Fruit fly (Drosophila melanogaster): ENCODE measurements around the gene SLIRP1.

SLIRP1 gene

DNA sequence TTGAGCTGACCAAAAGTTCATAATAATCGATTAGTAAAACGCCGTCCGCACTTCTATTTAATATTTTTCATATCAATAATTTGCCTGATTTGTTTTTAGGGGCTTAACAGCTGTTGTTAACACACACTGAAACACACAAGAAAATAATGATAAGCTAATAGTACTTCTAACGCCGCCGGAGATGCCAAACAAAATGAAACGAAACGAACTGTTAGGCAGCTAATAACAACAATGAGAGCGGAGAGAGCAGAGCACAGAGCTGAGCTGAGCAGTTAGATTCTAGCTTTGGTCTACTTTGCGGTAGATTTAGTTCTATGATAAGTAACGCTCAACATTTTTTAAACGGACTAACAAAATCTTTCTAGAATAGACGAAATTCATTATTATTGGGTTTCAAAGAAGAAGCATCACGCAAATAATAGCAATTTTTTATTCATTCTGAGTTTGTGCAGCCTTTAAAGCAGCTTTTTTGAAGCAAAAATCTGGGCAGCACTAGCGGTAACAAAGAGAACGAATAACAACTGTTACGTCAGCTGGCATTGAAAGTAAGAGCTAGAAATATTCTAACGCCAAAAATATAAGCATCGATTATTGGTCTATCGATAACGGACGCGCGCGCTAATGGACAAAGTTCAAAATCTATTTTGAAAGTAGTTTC is 12.5 kb downstream of the SLIRP1 start, which contains the start of gene Abca3 (continued):
- TF ChIP-seq Dll (GFP tag; IDR thresholded peaks at IDR 0.05; ENCODE audit: partially characterized antibody), result 0 out of 4 replicates have a peak, but pooled peaks have one; percentile 22
- no peak; the same call in 1 of the 2 replicates for TF ChIP-seq E2f1 (GFP tag; IDR thresholded peaks at IDR 0.05)
- TF ChIP-seq CG8388 (GFP tag; optimal IDR thresholded peaks at IDR 0.05), result peak; percentile 54
- no peak for TF ChIP-seq CTCF (GFP tag; optimal IDR thresholded peaks at IDR 0.05)
- TF ChIP-seq CG3065 (GFP tag; optimal IDR thresholded peaks at IDR 0.05), result no peak
- TF ChIP-seq CG1233 (GFP tag; optimal IDR thresholded peaks at IDR 0.05), result peak; percentile 58
- TF ChIP-seq CG17612 (GFP tag; IDR thresholded peaks at IDR 0.05), result no peak
- TF ChIP-seq luna (GFP tag; optimal IDR thresholded peaks at IDR 0.05), result no peak
- peak; percentile 27 for TF ChIP-seq ERR (GFP tag; optimal IDR thresholded peaks at IDR 0.05)
- peak; percentile 63 for TF ChIP-seq cg (GFP tag; optimal IDR thresholded peaks at IDR 0.05)
- TF ChIP-seq tup (GFP tag; optimal IDR thresholded peaks at IDR 0.05), result no peak
- TF ChIP-seq CG12391 (tag; optimal IDR thresholded peaks at IDR 0.05), result peak; percentile 70
- peak; percentile 80 for TF ChIP-seq grau (tag; optimal IDR thresholded peaks at IDR 0.05)
- no peak for TF ChIP-seq B-H1 (GFP tag; IDR thresholded peaks at IDR 0.05)
- TF ChIP-seq Oaz (GFP tag; IDR thresholded peaks at IDR 0.05), result no peak
- no peak for TF ChIP-seq CG5953 (GFP tag; IDR thresholded peaks at IDR 0.05)
- TF ChIP-seq HHEX (GFP tag; optimal IDR thresholded peaks at IDR 0.05), result peak; percentile 47
- no peak for TF ChIP-seq CG12104 (GFP tag; optimal IDR thresholded peaks at IDR 0.05)
- peak; percentile 71 for TF ChIP-seq CG12659 (GFP tag; optimal IDR thresholded peaks at IDR 0.05)
- no peak for TF ChIP-seq jigr1 (GFP tag; IDR thresholded peaks at IDR 0.05)
- peak; percentile 67 for TF ChIP-seq nmo (GFP tag; optimal IDR thresholded peaks at IDR 0.05)
- peak in 1 of 2 experiments; percentile 26 for TF ChIP-seq insv (GFP tag; optimal IDR thresholded peaks at IDR 0.05)
- no peak for TF ChIP-seq Six4 (GFP tag; optimal IDR thresholded peaks at IDR 0.05)
- peak; percentile 33 to 39 for TF ChIP-seq chif (GFP tag; optimal IDR thresholded peaks at IDR 0.05)
- peak; percentile 43 for TF ChIP-seq CG9437 (GFP tag; optimal IDR thresholded peaks at IDR 0.05)
- peak; percentile 22 for TF ChIP-seq Bteb2 (GFP tag; optimal IDR thresholded peaks at IDR 0.05)
- peak; percentile 80 for TF ChIP-seq CG10147 (GFP tag; optimal IDR thresholded peaks at IDR 0.05)
- TF ChIP-seq Fer2 (tag; optimal IDR thresholded peaks at IDR 0.05), result peak; percentile 74
- no peak for TF ChIP-seq CG31388 (GFP tag; optimal IDR thresholded peaks at IDR 0.05)
- TF ChIP-seq vnd (GFP tag; IDR thresholded peaks at IDR 0.05; ENCODE audit: partially characterized antibody), result no peak
- no peak for TF ChIP-seq fd102C (GFP tag; optimal IDR thresholded peaks at IDR 0.05)
- TF ChIP-seq CG18476 (GFP tag; optimal IDR thresholded peaks at IDR 0.05), result peak; percentile 3
- peak; percentile 87 for TF ChIP-seq CG3163 (GFP tag; optimal IDR thresholded peaks at IDR 0.05)
- TF ChIP-seq CG11723 (GFP tag; optimal IDR thresholded peaks at IDR 0.05), result peak; percentile 55
- no peak for TF ChIP-seq lbe (GFP tag; optimal IDR thresholded peaks at IDR 0.05)
- peak; percentile 81 for TF ChIP-seq grn (GFP tag; optimal IDR thresholded peaks at IDR 0.05)
- peak; percentile 77 for TF ChIP-seq BtbVII (GFP tag; optimal IDR thresholded peaks at IDR 0.05)
- no peak for TF ChIP-seq pros (GFP tag; optimal IDR thresholded peaks at IDR 0.05)
- no peak for TF ChIP-seq Jarid2 (GFP tag; optimal IDR thresholded peaks at IDR 0.05)
- TF ChIP-seq da (GFP tag; optimal IDR thresholded peaks at IDR 0.05), result no peak
- TF ChIP-seq ara (GFP tag; IDR thresholded peaks at IDR 0.05), result no peak; the same call in 1 of the 2 replicates
- TF ChIP-seq pb (GFP tag; optimal IDR thresholded peaks at IDR 0.05), result peak; percentile 34
- TF ChIP-seq NC2β (GFP tag; optimal IDR thresholded peaks at IDR 0.05), result peak; percentile 22
- TF ChIP-seq Poxn (GFP tag; IDR thresholded peaks at IDR 0.05), result peak; percentile 14; the same call in 1 of the 2 replicates
- no peak for TF ChIP-seq CG11696 (GFP tag; IDR thresholded peaks at IDR 0.05)
- TF ChIP-seq Atf6 (GFP tag; IDR thresholded peaks at IDR 0.05), result peak; percentile 75; the same call in 1 of the 2 replicates
- no peak for TF ChIP-seq gce (GFP tag; IDR thresholded peaks at IDR 0.05)
- peak; percentile 59 for TF ChIP-seq ind (GFP tag; optimal IDR thresholded peaks at IDR 0.05)
- no peak for TF ChIP-seq nau (GFP tag; optimal IDR thresholded peaks at IDR 0.05)
- no peak for TF ChIP-seq CG6854 (GFP tag; optimal IDR thresholded peaks at IDR 0.05)

All from whole organism, embryonic.